Worm (Caenorhabditis elegans) whole organism, late embryonic: Measurements from ENCODE around the gene C17F4.2.
"Not testable (repeated sequence)": the region's sequence is repeated elsewhere in the genome, so short reads cannot be mapped to it uniquely, and the experiment has no call there.

Experiments used
- F13H6.1 ChIP-seq: sonication (generic microtip); optimal IDR thresholded peaks from 2 replicates; lab custom pipeline; 2016; ENCODE audit warnings: missing genetic modification characterization, missing compliant biosample characterization
- K02D7.2 ChIP-seq: sonication (generic microtip); optimal IDR thresholded peaks from 2 replicates; lab custom pipeline; 2017; ENCODE audit warnings: mild to moderate bottlenecking, missing genetic modification characterization, missing compliant biosample characterization
- K09A11.1 ChIP-seq: sonication (generic microtip); optimal IDR thresholded peaks from 2 replicates; lab custom pipeline; 2017; ENCODE audit warnings: antibody characterized with exemption, mild to moderate bottlenecking, missing genetic modification characterization, missing compliant biosample characterization; ENCODE audit not compliant: insufficient read depth
- T23F11.4 ChIP-seq: fragments of 200-800 bp; sonication (Bioruptor generic); optimal IDR thresholded peaks from 2 replicates; lab custom pipeline; 2018; ENCODE audit warnings: mild to moderate bottlenecking, missing genetic modification characterization, missing compliant biosample characterization
- Y22D7AL.16 ChIP-seq: sonication (generic microtip); optimal IDR thresholded peaks from 2 replicates; lab custom pipeline; 2016; ENCODE audit warnings: missing genetic modification characterization, missing compliant biosample characterization
- ama-1 ChIP-seq: fragments of 150-350 bp; optimal IDR thresholded peaks from 2 replicates; lab custom pipeline; 2014
- ceh-18 ChIP-seq: sonication (generic microtip); optimal IDR thresholded peaks from 2 replicates; lab custom pipeline; 2016; ENCODE audit warnings: missing genetic modification characterization, missing compliant biosample characterization
- ceh-2 ChIP-seq: sonication (generic microtip); optimal IDR thresholded peaks from 2 replicates; lab custom pipeline; 2016; ENCODE audit warnings: missing genotype, missing genetic modification characterization, missing compliant biosample characterization
- ceh-31 ChIP-seq: sonication (generic microtip); optimal IDR thresholded peaks from 2 replicates; lab custom pipeline; 2016; ENCODE audit warnings: missing genetic modification characterization, missing compliant biosample characterization
- ceh-45 ChIP-seq: fragments of 200-800 bp; sonication (Bioruptor generic); IDR thresholded peaks from 2 replicates; pipeline ENCODE4 v1.3.6; 2022; ENCODE audit warnings: missing genetic modification reagents, missing genetic modification characterization, missing compliant biosample characterization
- elt-4 ChIP-seq: sonication (generic microtip); optimal IDR thresholded peaks from 2 replicates; lab custom pipeline; 2016; ENCODE audit warnings: missing genetic modification characterization, missing compliant biosample characterization
- eyg-1 ChIP-seq: sonication (generic microtip); optimal IDR thresholded peaks from 2 replicates; lab custom pipeline; 2016; ENCODE audit warnings: missing genotype, missing genetic modification characterization, missing compliant biosample characterization
- fax-1 ChIP-seq: sonication (generic microtip); optimal IDR thresholded peaks from 2 replicates; lab custom pipeline; 2016; ENCODE audit warnings: missing genotype, missing genetic modification characterization, missing compliant biosample characterization
- fkh-10 ChIP-seq: fragments of 150-350 bp; optimal IDR thresholded peaks from 2 replicates; lab custom pipeline; 2014; ENCODE audit warnings: missing biosample characterization, missing genetic modification reagents, missing genetic modification characterization
- gmeb-2 ChIP-seq: sonication (generic microtip); optimal IDR thresholded peaks from 2 replicates; lab custom pipeline; 2016; ENCODE audit warnings: missing genetic modification characterization, inconsistent platforms, missing compliant biosample characterization
- hlh-15 ChIP-seq: sonication (generic microtip); optimal IDR thresholded peaks from 2 replicates; lab custom pipeline; 2016; ENCODE audit warnings: missing genetic modification characterization, missing compliant biosample characterization
- hlh-30 ChIP-seq: sonication (generic microtip); optimal IDR thresholded peaks from 2 replicates; lab custom pipeline; 2017; ENCODE audit warnings: antibody characterized with exemption, missing genetic modification characterization, missing compliant biosample characterization; ENCODE audit not compliant: insufficient read depth
- hlh-8 ChIP-seq: sonication (generic microtip); optimal IDR thresholded peaks from 2 replicates; lab custom pipeline; 2016; ENCODE audit warnings: missing genotype, missing genetic modification characterization, missing compliant biosample characterization
- lim-6 ChIP-seq: sonication (generic microtip); optimal IDR thresholded peaks from 2 replicates; lab custom pipeline; 2016; ENCODE audit warnings: missing genetic modification characterization, missing compliant biosample characterization
- madf-2 ChIP-seq: sonication (generic microtip); optimal IDR thresholded peaks from 2 replicates; lab custom pipeline; 2017; ENCODE audit warnings: missing genetic modification characterization, missing compliant biosample characterization
- mec-3 ChIP-seq: sonication (generic microtip); optimal IDR thresholded peaks from 2 replicates; lab custom pipeline; 2016; ENCODE audit warnings: borderline replicate concordance, missing genetic modification characterization, missing compliant biosample characterization
- nhr-11 ChIP-seq: fragments of 150-350 bp; optimal IDR thresholded peaks from 2 replicates; lab custom pipeline; 2014; ENCODE audit warnings: missing biosample characterization, missing genetic modification characterization
- pag-3 ChIP-seq: sonication (generic microtip); optimal IDR thresholded peaks from 2 replicates; lab custom pipeline; 2016; ENCODE audit warnings: missing compliant biosample characterization, missing genetic modification characterization, borderline replicate concordance
- pat-9 ChIP-seq: fragments of 200-800 bp; sonication (Bioruptor generic); optimal IDR thresholded peaks from 2 replicates; lab custom pipeline; 2018; ENCODE audit warnings: mild to moderate bottlenecking, missing genetic modification characterization, moderate library complexity, missing compliant biosample characterization
- pha-4 ChIP-seq: fragments of 150-350 bp; optimal IDR thresholded peaks from 2 replicates; lab custom pipeline; 2018; ENCODE audit warnings: missing biosample characterization, missing genetic modification reagents, missing genetic modification characterization
- pqm-1 ChIP-seq: sonication (generic microtip); optimal IDR thresholded peaks from 2 replicates; lab custom pipeline; 2016; ENCODE audit warnings: missing genetic modification characterization, missing compliant biosample characterization
- pros-1 ChIP-seq: fragments of 150-350 bp; optimal IDR thresholded peaks from 2 replicates; lab custom pipeline; 2014; ENCODE audit warnings: missing biosample characterization, missing genetic modification reagents, missing genetic modification characterization
- ref-2 ChIP-seq: sonication (generic microtip); optimal IDR thresholded peaks from 2 replicates; lab custom pipeline; 2016; ENCODE audit warnings: missing genetic modification characterization, missing compliant biosample characterization
- rnt-1 ChIP-seq: sonication (generic microtip); optimal IDR thresholded peaks from 2 replicates; lab custom pipeline; 2016; ENCODE audit warnings: missing genetic modification characterization, missing compliant biosample characterization
- tbx-7 ChIP-seq: sonication (generic microtip); optimal IDR thresholded peaks from 2 replicates; lab custom pipeline; 2016; ENCODE audit warnings: missing genotype, missing genetic modification characterization, missing compliant biosample characterization
- ttx-3 ChIP-seq: sonication (generic microtip); optimal IDR thresholded peaks from 2 replicates; lab custom pipeline; 2016; ENCODE audit warnings: missing genetic modification reagents, missing genetic modification characterization, missing compliant biosample characterization
- unc-42 ChIP-seq: sonication (generic microtip); optimal IDR thresholded peaks from 2 replicates; lab custom pipeline; 2016; ENCODE audit warnings: missing genotype, missing genetic modification characterization, missing compliant biosample characterization
- unc-55 ChIP-seq: sonication (generic microtip); optimal IDR thresholded peaks from 2 replicates; lab custom pipeline; 2017; ENCODE audit warnings: missing biosample characterization, missing genetic modification reagents, missing genetic modification characterization
- unc-86 ChIP-seq: sonication (generic microtip); optimal IDR thresholded peaks from 2 replicates; lab custom pipeline; 2016; ENCODE audit warnings: missing genetic modification characterization, missing compliant biosample characterization
- zip-5 ChIP-seq: sonication (generic microtip); optimal IDR thresholded peaks from 2 replicates; lab custom pipeline; 2016; ENCODE audit warnings: missing genetic modification characterization, missing compliant biosample characterization

The C17F4.2 gene

DNA sequence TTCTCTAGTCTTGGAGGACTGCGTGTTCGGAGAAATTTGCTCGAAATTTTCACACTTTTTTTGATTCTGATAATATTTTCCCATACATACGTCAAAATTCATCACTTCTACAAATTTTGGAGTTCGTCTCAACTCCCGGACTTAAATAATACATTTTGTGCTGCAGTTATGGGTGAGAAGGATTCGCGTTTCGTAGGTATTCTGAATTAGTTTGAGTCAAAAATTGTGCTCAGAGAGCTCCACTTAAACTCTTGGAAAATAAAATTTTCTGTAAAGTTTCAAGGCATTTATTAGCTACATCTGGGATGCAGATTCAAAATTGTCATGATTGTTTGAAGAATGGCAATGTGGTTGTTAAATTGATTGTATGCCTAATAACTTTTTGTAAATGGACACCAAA lies 34.6 kb upstream of the C17F4.2 start, which contains the start of gene ZC239.4:
TSS of gene ZC239.4 (plus strand) at position 301 of the 400 bp plus-strand sequence.
- TF ChIP-seq ceh-45, result no peak
- TF ChIP-seq nhr-11 (tag; lab: Kevin White, UChicago), result no peak
- no peak for TF ChIP-seq zip-5
- TF ChIP-seq hlh-15 (tag; lab: Kevin White, UChicago), result no peak
- no peak for TF ChIP-seq K02D7.2 (tag; lab: Kevin White, UChicago)
- no peak for TF ChIP-seq mec-3 (tag; lab: Kevin White, UChicago)
- no peak for TF ChIP-seq pha-4 (tag; lab: Kevin White, UChicago)
- TF ChIP-seq unc-42 (tag; lab: Kevin White, UChicago), result no peak
- no peak for TF ChIP-seq elt-4
- TF ChIP-seq fax-1 (tag; lab: Kevin White, UChicago), result no peak
- no peak for TF ChIP-seq ttx-3 (tag; lab: Kevin White, UChicago)

DNA sequence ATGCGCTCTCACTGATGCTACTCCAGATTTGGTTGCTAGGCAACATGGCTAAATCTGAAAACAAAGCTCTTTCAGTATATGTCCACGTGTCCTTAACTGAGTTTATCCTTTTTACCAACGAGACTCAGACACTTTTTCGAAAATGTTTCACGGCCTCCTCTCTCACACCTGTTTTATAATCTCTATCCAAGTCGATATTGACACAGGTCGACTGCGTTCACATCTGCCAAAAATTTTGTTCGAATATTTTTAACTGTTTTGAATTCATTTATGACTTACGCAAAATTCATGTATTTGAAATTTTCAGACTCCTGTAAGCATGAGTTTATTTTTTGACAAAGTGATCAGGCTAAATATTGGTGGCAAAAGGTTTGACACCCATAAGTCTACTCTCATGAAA lies 32.7 kb upstream of the C17F4.2 start, which contains the start of gene ZC239.3:
TSS of gene ZC239.3 (plus strand) at position 301 of the 400 bp plus-strand sequence.
- TF ChIP-seq gmeb-2, madf-2, ceh-31 (tag; lab: Kevin White, UChicago): not testable (repeated sequence)
- TF ChIP-seq, all 69 proteins: peak for 0; not testable (repeated sequence) for 69

DNA sequence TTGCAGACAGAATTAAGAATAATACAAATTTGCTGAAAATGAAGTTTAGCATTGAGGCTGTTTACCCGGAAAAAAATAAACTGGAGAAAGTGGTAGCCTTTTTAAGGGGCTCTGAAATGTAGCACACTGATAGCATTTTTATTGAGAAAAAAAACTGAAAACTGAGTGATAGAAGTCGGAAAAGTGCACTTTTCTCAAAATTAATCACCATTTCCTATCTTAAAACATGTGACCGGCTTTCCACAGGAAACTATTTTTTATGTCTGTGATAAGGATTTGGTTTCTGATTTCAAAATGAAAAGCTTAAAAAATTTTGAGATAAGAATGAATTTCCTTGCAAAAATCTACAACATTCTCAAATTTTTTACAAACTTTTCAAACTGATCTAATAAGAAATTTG lies 27.7 kb upstream of the C17F4.2 start, which contains the start of gene ZC239.22:
TSS of gene ZC239.22 (minus strand) at position 101 of the 400 bp plus-strand sequence.
- TF ChIP-seq mec-3 (tag; lab: Kevin White, UChicago) (no peak), fkh-10 (GFP tag; lab: Kevin White, UChicago) (no peak), rnt-1 (tag; lab: Kevin White, UChicago) (no peak), pat-9 (no peak), unc-86 (tag; lab: Kevin White, UChicago) (no peak), pqm-1 (no peak), pag-3 (no peak), eyg-1 (tag; lab: Kevin White, UChicago) (no peak), ama-1 (no peak), Y22D7AL.16 (tag; lab: Kevin White, UChicago) (no peak), pha-4 (tag; lab: Kevin White, UChicago) (no peak), F13H6.1 (tag; lab: Kevin White, UChicago) (no peak), T23F11.4 (GFP tag; lab: Kevin White, UChicago) (no peak), lim-6 (tag; lab: Kevin White, UChicago) (no peak), tbx-7 (tag; lab: Kevin White, UChicago) (no peak), unc-55 (no peak), K02D7.2 (tag; lab: Kevin White, UChicago) (no peak), ceh-2 (tag; lab: Kevin White, UChicago) (no peak)

DNA sequence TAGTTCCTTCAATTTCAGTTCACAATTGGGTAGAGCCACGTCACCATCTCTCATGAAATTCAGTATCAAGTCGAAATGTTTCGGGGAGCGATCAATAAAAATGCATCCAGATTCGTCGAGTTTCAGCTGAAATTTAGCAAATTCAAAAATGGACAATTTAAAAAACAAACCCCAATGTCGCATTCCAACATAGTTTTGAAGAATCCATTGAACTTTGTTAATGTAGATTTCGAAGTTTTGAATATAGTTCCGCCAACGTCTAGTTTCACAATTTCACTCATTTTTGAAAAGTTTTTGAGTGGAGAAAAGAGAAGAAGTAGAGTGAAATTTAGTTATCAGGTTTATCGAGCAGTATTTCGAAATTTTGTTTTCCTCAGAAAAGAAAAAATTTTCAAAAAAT lies 26.7 kb upstream of the C17F4.2 start, which contains the start of gene ZC239.14:
TSS of gene ZC239.14 (minus strand) at position 305 of the 400 bp plus-strand sequence.
- TF ChIP-seq Y22D7AL.16 (tag; lab: Kevin White, UChicago), result no peak
- TF ChIP-seq pros-1 (tag; lab: Kevin White, UChicago), result no peak
- TF ChIP-seq ama-1, result no peak
- TF ChIP-seq rnt-1 (tag; lab: Kevin White, UChicago), result no peak
- no peak for TF ChIP-seq zip-5
- TF ChIP-seq hlh-8 (tag; lab: Kevin White, UChicago), result no peak
- no peak for TF ChIP-seq K09A11.1 (tag; lab: Kevin White, UChicago)
- no peak for TF ChIP-seq nhr-11 (tag; lab: Kevin White, UChicago)
- TF ChIP-seq ceh-2 (tag; lab: Kevin White, UChicago), result no peak
- no peak for TF ChIP-seq ref-2 (tag; lab: Kevin White, UChicago)
- TF ChIP-seq ceh-18 (tag; lab: Kevin White, UChicago), result no peak
- TF ChIP-seq fkh-10 (GFP tag; lab: Kevin White, UChicago), result no peak
- no peak for TF ChIP-seq hlh-30
